Fruit fly (Drosophila melanogaster) S2 (cell line): ENCODE results near the gene beta4GalNAcTB.

Source experiments
- CG8478 ChIP-seq: fragments of >200 bp; optimal IDR thresholded peaks from 2 replicates; lab custom pipeline; 2018
- CTCF ChIP-seq, 2 experiments: fragments of >200 bp; optimal IDR thresholded peaks; 2 replicates each; lab custom pipeline; 2018

The beta4GalNAcTB gene

dm6 chr3R:29033909-29034629 lies at the start of gene beta4GalNAcTB, which contains the start of gene Cpsf100:
Gene beta4GalNAcTB (minus strand): TSS chr3R:29034008.
Gene Cpsf100 (plus strand): TSS chr3R:29034573.
- no peak for TF ChIP-seq CG8478 (lab: Kevin White, UChicago)
- no peak for TF ChIP-seq CTCF (optimal IDR thresholded peaks at IDR 0.05; lab: Kevin White, UChicago)

dm6 chr3R:29082511-29083296 lies 48.9 kb upstream of the beta4GalNAcTB start:
- TF ChIP-seq CG8478 (lab: Kevin White, UChicago) (no peak), CTCF (optimal IDR thresholded peaks at IDR 0.05; lab: Kevin White, UChicago) (no peak)

dm6 chr3R:29082034-29082433 lies 48.2 kb upstream of the beta4GalNAcTB start:
- TF ChIP-seq CTCF (optimal IDR thresholded peaks at IDR 0.05; lab: Kevin White, UChicago) (no peak), CG8478 (lab: Kevin White, UChicago) (no peak)

- no peak for TF ChIP-seq CG8478 (lab: Kevin White, UChicago)
- TF ChIP-seq CTCF (optimal IDR thresholded peaks at IDR 0.05; lab: Kevin White, UChicago), result no peak
Measured at dm6 chr3R:29077572-29077971, 43.8 kb upstream of the beta4GalNAcTB start.

- no peak for TF ChIP-seq CG8478 (lab: Kevin White, UChicago)
Measured at dm6 chr3R:29076609-29077008, 42.8 kb upstream of the beta4GalNAcTB start.

dm6 chr3R:29075631-29076398 lies 42.0 kb upstream of the beta4GalNAcTB start:
- TF ChIP-seq CG8478 (lab: Kevin White, UChicago), result no peak
- no peak for TF ChIP-seq CTCF (optimal IDR thresholded peaks at IDR 0.05; lab: Kevin White, UChicago)

dm6 chr3R:29074001-29074609 lies 40.3 kb upstream of the beta4GalNAcTB start:
- no peak for TF ChIP-seq CG8478 (lab: Kevin White, UChicago)
- TF ChIP-seq CTCF (optimal IDR thresholded peaks at IDR 0.05; lab: Kevin White, UChicago), result no peak

- TF ChIP-seq CTCF (optimal IDR thresholded peaks at IDR 0.05; lab: Kevin White, UChicago) (no peak), CG8478 (lab: Kevin White, UChicago) (no peak)
Measured at dm6 chr3R:29072834-29073233, 39.0 kb upstream of the beta4GalNAcTB start.

dm6 chr3R:29071141-29071540 lies 37.3 kb upstream of the beta4GalNAcTB start:
- TF ChIP-seq CTCF (optimal IDR thresholded peaks at IDR 0.05; lab: Kevin White, UChicago), result no peak
- no peak for TF ChIP-seq CG8478 (lab: Kevin White, UChicago)

dm6 chr3R:29069208-29070072 lies 35.6 kb upstream of the beta4GalNAcTB start:
- TF ChIP-seq CG8478 (lab: Kevin White, UChicago) (no peak), CTCF (optimal IDR thresholded peaks at IDR 0.05; lab: Kevin White, UChicago) (no peak)

- TF ChIP-seq CTCF (optimal IDR thresholded peaks at IDR 0.05; lab: Kevin White, UChicago), result no peak
- TF ChIP-seq CG8478 (lab: Kevin White, UChicago), result no peak
Measured at dm6 chr3R:29068430-29069207, 34.8 kb upstream of the beta4GalNAcTB start.

- TF ChIP-seq CTCF (optimal IDR thresholded peaks at IDR 0.05; lab: Kevin White, UChicago), result no peak
- TF ChIP-seq CG8478 (lab: Kevin White, UChicago), result no peak
Measured at dm6 chr3R:29067091-29067490, 33.3 kb upstream of the beta4GalNAcTB start.

- TF ChIP-seq CTCF (optimal IDR thresholded peaks at IDR 0.05; lab: Kevin White, UChicago) (no peak), CG8478 (lab: Kevin White, UChicago) (no peak)
Measured at dm6 chr3R:29066285-29066684, 32.5 kb upstream of the beta4GalNAcTB start.
